Worm (Caenorhabditis elegans) whole organism, late embryonic: ENCODE data around the gene sdz-31.

ENCODE experiments used
- K09A11.1 ChIP-seq: sonication (generic microtip); optimal IDR thresholded peaks from 2 replicates; lab custom pipeline; 2017; ENCODE audit warnings: antibody characterized with exemption, mild to moderate bottlenecking, missing genetic modification characterization, missing compliant biosample characterization; ENCODE audit not compliant: insufficient read depth
- ceh-14 ChIP-seq: sonication (generic microtip); optimal IDR thresholded peaks from 2 replicates; lab custom pipeline; 2016; ENCODE audit warnings: missing genotype, missing genetic modification characterization, missing compliant biosample characterization
- fkh-10 ChIP-seq: fragments of 150-350 bp; optimal IDR thresholded peaks from 2 replicates; lab custom pipeline; 2014; ENCODE audit warnings: missing biosample characterization, missing genetic modification reagents, missing genetic modification characterization
- hlh-15 ChIP-seq: sonication (generic microtip); optimal IDR thresholded peaks from 2 replicates; lab custom pipeline; 2016; ENCODE audit warnings: missing genetic modification characterization, missing compliant biosample characterization
- hlh-6 ChIP-seq: sonication (generic microtip); optimal IDR thresholded peaks from 2 replicates; lab custom pipeline; 2016; ENCODE audit warnings: missing genotype, missing genetic modification characterization, missing compliant biosample characterization
- lin-11 ChIP-seq: fragments of 200-800 bp; sonication (Bioruptor generic); optimal IDR thresholded peaks from 2 replicates; lab custom pipeline; 2018; ENCODE audit warnings: mild to moderate bottlenecking, missing genetic modification characterization, missing compliant biosample characterization
- pqm-1 ChIP-seq: sonication (generic microtip); optimal IDR thresholded peaks from 2 replicates; lab custom pipeline; 2016; ENCODE audit warnings: missing genetic modification characterization, missing compliant biosample characterization
- sox-2 ChIP-seq: fragments of 200-800 bp; sonication (Bioruptor generic); IDR thresholded peaks from 2 replicates; pipeline ENCODE4 v1.3.6; 2022; ENCODE audit warnings: missing genetic modification reagents, missing genetic modification characterization, missing compliant biosample characterization
- tbx-2 ChIP-seq: sonication (generic microtip); optimal IDR thresholded peaks from 2 replicates; lab custom pipeline; 2016; ENCODE audit warnings: missing genetic modification characterization, missing compliant biosample characterization

ce11 chrV:9915021-9915420 lies 35.1 kb downstream of the sdz-31 start, which contains the start of gene mec-9:
- TF ChIP-seq lin-11 (tag; lab: Kevin White, UChicago), result no peak
- no peak for TF ChIP-seq hlh-6 (tag; lab: Kevin White, UChicago)
- TF ChIP-seq sox-2, result no peak
- TF ChIP-seq K09A11.1 (tag; lab: Kevin White, UChicago), result no peak
- no peak for TF ChIP-seq ceh-14
- no peak for TF ChIP-seq hlh-15
- no peak for TF ChIP-seq fkh-10 (GFP tag; lab: Kevin White, UChicago)
- TF ChIP-seq pqm-1, result no peak
- TF ChIP-seq tbx-2 (tag; lab: Kevin White, UChicago), result no peak
